Fruit fly (Drosophila melanogaster) whole organism, embryonic: Measurements from ENCODE around the gene CG5611.

Experiments
- BtbVII ChIP-seq: fragments of 200-800 bp; sonication (Bioruptor generic); optimal IDR thresholded peaks from 3 replicates; lab custom pipeline; 2017; ENCODE audit warnings: missing biosample characterization, mild to moderate bottlenecking, missing genetic modification characterization
- CG11247 ChIP-seq: fragments of 200-800 bp; sonication (Bioruptor generic); IDR thresholded peaks from 2 replicates; pipeline ENCODE4 v1.3.6; 2022; ENCODE audit warnings: missing biosample characterization, missing genetic modification characterization
- CG12104 ChIP-seq: fragments of 200-800 bp; sonication (Bioruptor generic); optimal IDR thresholded peaks from 3 replicates; lab custom pipeline; 2016; ENCODE audit warnings: missing biosample characterization, missing genetic modification characterization
- CG13894 ChIP-seq: fragments of 200-800 bp; sonication (Bioruptor generic); optimal IDR thresholded peaks from 3 replicates; lab custom pipeline; 2018; ENCODE audit warnings: missing biosample characterization, mild to moderate bottlenecking, missing genetic modification characterization, moderate library complexity
- CG1602 ChIP-seq: fragments of 200-800 bp; sonication (Bioruptor generic); optimal IDR thresholded peaks from 3 replicates; lab custom pipeline; 2016; ENCODE audit warnings: missing biosample characterization, missing genetic modification characterization
- CG17802 ChIP-seq: fragments of 200-800 bp; sonication (Bioruptor generic); optimal IDR thresholded peaks from 2 replicates; lab custom pipeline; 2018; ENCODE audit warnings: missing biosample characterization, mild to moderate bottlenecking, missing genetic modification characterization, moderate library complexity
- CG18764 ChIP-seq: fragments of 200-800 bp; sonication (Bioruptor generic); optimal IDR thresholded peaks from 3 replicates; lab custom pipeline; 2016; ENCODE audit warnings: missing biosample characterization, missing genetic modification characterization
- CG31365 ChIP-seq: fragments of 200-800 bp; sonication (Bioruptor generic); optimal IDR thresholded peaks from 2 replicates; lab custom pipeline; 2018; ENCODE audit warnings: missing biosample characterization, mild to moderate bottlenecking, missing genetic modification characterization
- CG3281 ChIP-seq: fragments of 200-800 bp; sonication (Bioruptor generic); optimal IDR thresholded peaks from 3 replicates; lab custom pipeline; 2017; ENCODE audit warnings: missing biosample characterization, mild to moderate bottlenecking, missing genetic modification characterization
- CG34224 ChIP-seq: fragments of 200-800 bp; sonication (Bioruptor generic); IDR thresholded peaks from 3 replicates; pipeline ENCODE4 v1.3.6; 2022; ENCODE audit warnings: missing biosample characterization, missing genetic modification characterization; ENCODE audit not compliant: partially characterized antibody
- CG4360 ChIP-seq: fragments of 200-800 bp; sonication (Bioruptor generic); IDR thresholded peaks from 2 replicates; pipeline ENCODE4 v1.3.6; 2022; ENCODE audit warnings: missing biosample characterization, missing genetic modification characterization
- CG43689 ChIP-seq: fragments of 200-800 bp; sonication (Bioruptor generic); IDR thresholded peaks from 2 replicates; pipeline ENCODE4 v1.3.6; 2022; ENCODE audit warnings: missing biosample characterization, missing genetic modification characterization
- CG4820 ChIP-seq: fragments of 200-800 bp; sonication (Bioruptor generic); optimal IDR thresholded peaks from 3 replicates; lab custom pipeline; 2016; ENCODE audit warnings: missing biosample characterization, missing genetic modification characterization
- CG7271 ChIP-seq: fragments of 200-800 bp; sonication (Bioruptor generic); optimal IDR thresholded peaks from 2 replicates; lab custom pipeline; 2018; ENCODE audit warnings: missing biosample characterization, mild to moderate bottlenecking, missing genetic modification characterization, moderate library complexity
- CG7556 ChIP-seq: fragments of 200-800 bp; sonication (Bioruptor generic); optimal IDR thresholded peaks from 2 replicates; lab custom pipeline; 2017; ENCODE audit warnings: missing biosample characterization, mild to moderate bottlenecking, missing genetic modification characterization
- CG7839 ChIP-seq: fragments of 200-800 bp; sonication (Bioruptor generic); optimal IDR thresholded peaks from 3 replicates; lab custom pipeline; 2018; ENCODE audit warnings: missing biosample characterization, mild to moderate bottlenecking, missing genetic modification characterization, moderate library complexity
- CG7928 ChIP-seq: fragments of 200-800 bp; sonication (Bioruptor generic); optimal IDR thresholded peaks from 2 replicates; lab custom pipeline; 2017; ENCODE audit warnings: missing biosample characterization, mild to moderate bottlenecking, missing genetic modification characterization
- CG8359 ChIP-seq: fragments of 200-800 bp; sonication (Bioruptor generic); optimal IDR thresholded peaks from 2 replicates; lab custom pipeline; 2017; ENCODE audit warnings: missing biosample characterization, mild to moderate bottlenecking, missing genetic modification characterization, borderline replicate concordance
- CG8478 ChIP-seq: fragments of >200 bp; optimal IDR thresholded peaks from 2 replicates; lab custom pipeline; 2018
- CG9817 ChIP-seq: fragments of 200-800 bp; sonication (Bioruptor generic); optimal IDR thresholded peaks from 2 replicates; lab custom pipeline; 2018; ENCODE audit warnings: missing biosample characterization, mild to moderate bottlenecking, missing genetic modification characterization, moderate library complexity
- Fer2 ChIP-seq: fragments of 200-800 bp; sonication (Bioruptor generic); optimal IDR thresholded peaks from 2 replicates; lab custom pipeline; 2018; ENCODE audit warnings: missing biosample characterization, mild to moderate bottlenecking, missing genetic modification characterization, moderate library complexity
- Gsc ChIP-seq: fragments of 200-800 bp; sonication (Bioruptor generic); IDR thresholded peaks from 2 replicates; pipeline ENCODE4 v1.3.6; 2022; ENCODE audit warnings: missing biosample characterization, missing genetic modification characterization
- HLH4C ChIP-seq: fragments of 200-800 bp; sonication (Bioruptor generic); IDR thresholded peaks from 3 replicates; pipeline ENCODE4 v1.3.6; 2022; ENCODE audit warnings: missing biosample characterization, missing genetic modification characterization; ENCODE audit not compliant: partially characterized antibody
- Hey ChIP-seq: fragments of 200-800 bp; sonication (Bioruptor generic); optimal IDR thresholded peaks from 3 replicates; lab custom pipeline; 2018; ENCODE audit warnings: missing biosample characterization, mild to moderate bottlenecking, missing genetic modification characterization
- Lpt ChIP-seq: fragments of >200 bp; optimal IDR thresholded peaks from 2 replicates; lab custom pipeline; 2018; ENCODE audit warnings: missing biosample characterization, missing genetic modification characterization
- MESR4 ChIP-seq: fragments of 200-800 bp; sonication (Bioruptor generic); optimal IDR thresholded peaks from 2 replicates; lab custom pipeline; 2018; ENCODE audit warnings: missing biosample characterization, mild to moderate bottlenecking, missing genetic modification characterization, moderate library complexity
- NfI ChIP-seq: fragments of 200-800 bp; sonication (Bioruptor generic); optimal IDR thresholded peaks from 3 replicates; lab custom pipeline; 2018; ENCODE audit warnings: missing biosample characterization, mild to moderate bottlenecking, missing genetic modification characterization, moderate library complexity
- Optix ChIP-seq: fragments of 200-800 bp; sonication (Bioruptor generic); IDR thresholded peaks from 3 replicates; pipeline ENCODE4 v1.3.6; 2022; ENCODE audit warnings: missing biosample characterization, missing genetic modification characterization
- Scr ChIP-seq: fragments of 200-800 bp; sonication (Bioruptor generic); IDR thresholded peaks from 2 replicates; pipeline ENCODE4 v1.3.6; 2022; ENCODE audit warnings: missing biosample characterization, missing genetic modification characterization; ENCODE audit not compliant: partially characterized antibody
- Stat92E ChIP-seq, 3 experiments: fragments of >200 bp in 2 of 3; fragments of 200-800 bp in 1 of 3; sonication (Bioruptor generic) in 1 of 3; optimal IDR thresholded peaks; 2 replicates each; lab custom pipeline; 2017 to 2019; ENCODE audit warnings: missing biosample characterization in 3 of 3, missing genetic modification characterization in 3 of 3, mild to moderate bottlenecking in 1 of 3, moderate library complexity in 1 of 3
- bsh ChIP-seq, 2 experiments: fragments of 200-800 bp; sonication (Bioruptor generic); optimal IDR thresholded peaks; 2 replicates each; lab custom pipeline; 2017 to 2018; ENCODE audit warnings: mild to moderate bottlenecking in 2 of 2, missing biosample characterization in 2 of 2, missing genetic modification characterization in 2 of 2, moderate library complexity in 1 of 2
- crc ChIP-seq: fragments of 200-800 bp; sonication (Bioruptor generic); optimal IDR thresholded peaks from 2 replicates; lab custom pipeline; 2016; ENCODE audit warnings: missing biosample characterization, missing genetic modification characterization
- da ChIP-seq: fragments of 200-800 bp; sonication (Bioruptor generic); optimal IDR thresholded peaks from 2 replicates; lab custom pipeline; 2016; ENCODE audit warnings: missing biosample characterization, missing genetic modification characterization
- disco-r ChIP-seq: fragments of 200-800 bp; sonication (Bioruptor generic); optimal IDR thresholded peaks from 2 replicates; lab custom pipeline; 2016; ENCODE audit warnings: missing biosample characterization, missing genetic modification characterization
- dysf ChIP-seq: fragments of 200-800 bp; sonication (Bioruptor generic); IDR thresholded peaks from 3 replicates; pipeline ENCODE4 v1.3.6; 2022; ENCODE audit warnings: missing biosample characterization, missing genetic modification characterization
- emc ChIP-seq: fragments of 200-800 bp; sonication (Bioruptor generic); optimal IDR thresholded peaks from 2 replicates; lab custom pipeline; 2016; ENCODE audit warnings: missing biosample characterization, missing genetic modification characterization
- ems ChIP-seq: fragments of 200-800 bp; sonication (Bioruptor generic); optimal IDR thresholded peaks from 3 replicates; lab custom pipeline; 2016; ENCODE audit warnings: missing biosample characterization, missing genetic modification characterization
- esg ChIP-seq: fragments of 200-800 bp; sonication (Bioruptor generic); conservative IDR thresholded peaks from 2 replicates; pipeline ENCODE4 v1.3.6; 2022; ENCODE audit warnings: missing biosample characterization, missing genetic modification characterization
- eve ChIP-seq, 2 experiments: fragments of >200 bp; optimal IDR thresholded peaks; 2 replicates each; lab custom pipeline; 2017; ENCODE audit warnings: missing biosample characterization in 2 of 2, missing genetic modification characterization in 2 of 2
- gem ChIP-seq: fragments of 200-800 bp; sonication (Bioruptor generic); optimal IDR thresholded peaks from 2 replicates; lab custom pipeline; 2019; ENCODE audit warnings: missing biosample characterization, mild to moderate bottlenecking, missing genetic modification characterization, moderate library complexity
- ham ChIP-seq: fragments of 200-800 bp; sonication (Bioruptor generic); IDR thresholded peaks from 2 replicates; pipeline ENCODE4 v1.3.6; 2022; ENCODE audit warnings: missing biosample characterization, missing genetic modification characterization
- jing ChIP-seq: fragments of 200-800 bp; sonication (Bioruptor generic); optimal IDR thresholded peaks from 2 replicates; lab custom pipeline; 2018; ENCODE audit warnings: missing biosample characterization, mild to moderate bottlenecking, missing genetic modification characterization
- maf-S ChIP-seq: fragments of 200-800 bp; sonication (Bioruptor generic); optimal IDR thresholded peaks from 2 replicates; lab custom pipeline; 2016; ENCODE audit warnings: missing biosample characterization, missing genetic modification characterization
- mld ChIP-seq: fragments of 200-800 bp; sonication (Bioruptor generic); IDR thresholded peaks from 3 replicates; pipeline ENCODE4 v1.3.6; 2022; ENCODE audit warnings: missing biosample characterization, missing genetic modification characterization; ENCODE audit not compliant: partially characterized antibody
- org-1 ChIP-seq: fragments of 200-800 bp; sonication (Bioruptor generic); optimal IDR thresholded peaks from 2 replicates; lab custom pipeline; 2017; ENCODE audit warnings: missing biosample characterization, missing genetic modification characterization
- sd ChIP-seq: fragments of 200-800 bp; sonication (Bioruptor generic); optimal IDR thresholded peaks from 3 replicates; lab custom pipeline; 2018; ENCODE audit warnings: missing biosample characterization, mild to moderate bottlenecking, missing genetic modification characterization, moderate library complexity
- so ChIP-seq: fragments of 200-800 bp; sonication (Bioruptor generic); IDR thresholded peaks from 3 replicates; pipeline ENCODE4 v1.3.6; 2022; ENCODE audit warnings: missing biosample characterization, missing genetic modification characterization
- tll ChIP-seq, 2 experiments: fragments of 200-800 bp in 1 of 2; fragments of >200 bp in 1 of 2; sonication (Bioruptor generic) in 1 of 2; optimal IDR thresholded peaks; 2 replicates each; lab custom pipeline; 2017 to 2019; ENCODE audit warnings: missing biosample characterization in 2 of 2, missing genetic modification characterization in 2 of 2, mild to moderate bottlenecking in 1 of 2, moderate library complexity in 1 of 2

CG5611 gene

dm6 chr3R:27607218-27607929 lies 28.5 kb downstream of the CG5611 start, which contains the start of the genes dsd and Tusp (continued):
- TF ChIP-seq CG9817 (tag; lab: Kevin White, UChicago): peak; percentile 77
- peak; percentile 69 for TF ChIP-seq maf-S (GFP tag; lab: Kevin White, UChicago)
- TF ChIP-seq CG7271: no peak
- TF ChIP-seq ham (GFP tag; lab: Robert Waterston, UW): no peak
- no peak for TF ChIP-seq CG8478 (lab: Kevin White, UChicago)
- TF ChIP-seq CG4820: peak; percentile 68
- 0 out of 2 replicates have a peak, but pooled peaks have one; percentile 45 for TF ChIP-seq CG4360 (GFP tag; lab: Robert Waterston, UW)
- TF ChIP-seq emc (GFP tag; lab: Kevin White, UChicago): peak; percentile 31
- peak; percentile 80 for TF ChIP-seq CG1602 (GFP tag; lab: Kevin White, UChicago)
- TF ChIP-seq crc (GFP tag; lab: Kevin White, UChicago): peak; percentile 11
- no peak for TF ChIP-seq CG8359 (GFP tag; lab: Kevin White, UChicago)
- peak; percentile 81 for TF ChIP-seq NfI
- peak; percentile 58 for TF ChIP-seq CG17802
- TF ChIP-seq BtbVII (GFP tag; lab: Kevin White, UChicago): peak; percentile 39
- TF ChIP-seq CG7556 (GFP tag; lab: Kevin White, UChicago): peak; percentile 78
- no peak for TF ChIP-seq mld (GFP tag; lab: Robert Waterston, UW)
- TF ChIP-seq CG7839: peak; percentile 76
- TF ChIP-seq jing (GFP tag; lab: Kevin White, UChicago): no peak
- peak; percentile 60 for TF ChIP-seq Scr (GFP tag; lab: Robert Waterston, UW)
- TF ChIP-seq esg: 0 out of 2 replicates have a peak, but pooled peaks have one; percentile 43
- TF ChIP-seq ems (GFP tag; lab: Kevin White, UChicago): peak; percentile 64
- peak; percentile 55 for TF ChIP-seq CG31365
- TF ChIP-seq CG11247 (GFP tag; lab: Robert Waterston, UW): peak; percentile 86
- TF ChIP-seq sd (tag; lab: Kevin White, UChicago): no peak
- peak; percentile 77 for TF ChIP-seq gem (tag; lab: Kevin White, UChicago)
- TF ChIP-seq CG43689: peak; percentile 9; the same call in 1 of the 2 replicates
- peak; percentile 28 for TF ChIP-seq da (GFP tag; lab: Kevin White, UChicago)
- TF ChIP-seq CG12104 (GFP tag; lab: Kevin White, UChicago): peak; percentile 72
- no peak for TF ChIP-seq Lpt (GFP tag; lab: Kevin White, UChicago)
- peak; percentile 74 for TF ChIP-seq CG7928 (GFP tag; lab: Kevin White, UChicago)
- no peak for TF ChIP-seq Stat92E (GFP tag; optimal IDR thresholded peaks at IDR 0.05; lab: Kevin White, UChicago)
- peak; percentile 59 for TF ChIP-seq org-1 (GFP tag; lab: Kevin White, UChicago)
- no peak for TF ChIP-seq disco-r (GFP tag; lab: Kevin White, UChicago)
- TF ChIP-seq HLH4C (GFP tag; lab: Robert Waterston, UW): peak; percentile 57; the same call in 2 of the 3 replicates
- peak; percentile 56 for TF ChIP-seq Fer2 (tag; lab: Kevin White, UChicago)
- TF ChIP-seq MESR4 (GFP tag; lab: Kevin White, UChicago): peak; percentile 82
- peak; percentile 13 for TF ChIP-seq CG13894 (tag; lab: Kevin White, UChicago)
- peak; percentile 76 for TF ChIP-seq dysf (GFP tag; lab: Robert Waterston, UW)
- TF ChIP-seq Gsc: no peak
- peak; percentile 9; the same call in 1 of the 3 replicates for TF ChIP-seq CG34224 (GFP tag; lab: Robert Waterston, UW)
- peak; percentile 78 for TF ChIP-seq CG18764
- TF ChIP-seq CG3281: peak; percentile 57
- no peak for TF ChIP-seq eve (GFP tag; optimal IDR thresholded peaks at IDR 0.05; lab: Kevin White, UChicago)
- TF ChIP-seq so (GFP tag; lab: Robert Waterston, UW): peak; percentile 68; the same call in 1 of the 3 replicates
- TF ChIP-seq tll (GFP tag; optimal IDR thresholded peaks at IDR 0.05; lab: Kevin White, UChicago): no peak
- peak; percentile 14 to 57 for TF ChIP-seq bsh (GFP tag; optimal IDR thresholded peaks at IDR 0.05; lab: Kevin White, UChicago)
- peak; percentile 46; the same call in 2 of the 3 replicates for TF ChIP-seq Optix (GFP tag; lab: Robert Waterston, UW)
- TF ChIP-seq Hey (tag; lab: Kevin White, UChicago): no peak
